Fruit fly (Drosophila melanogaster) S2 (cell line): ENCODE data around the gene CG2983.

Experiments
- CG8478 ChIP-seq: fragments of >200 bp; optimal IDR thresholded peaks from 2 replicates; lab custom pipeline; 2018
- CTCF ChIP-seq, 2 experiments: fragments of >200 bp; optimal IDR thresholded peaks; 2 replicates each; lab custom pipeline; 2018

Gene CG2983

DNA sequence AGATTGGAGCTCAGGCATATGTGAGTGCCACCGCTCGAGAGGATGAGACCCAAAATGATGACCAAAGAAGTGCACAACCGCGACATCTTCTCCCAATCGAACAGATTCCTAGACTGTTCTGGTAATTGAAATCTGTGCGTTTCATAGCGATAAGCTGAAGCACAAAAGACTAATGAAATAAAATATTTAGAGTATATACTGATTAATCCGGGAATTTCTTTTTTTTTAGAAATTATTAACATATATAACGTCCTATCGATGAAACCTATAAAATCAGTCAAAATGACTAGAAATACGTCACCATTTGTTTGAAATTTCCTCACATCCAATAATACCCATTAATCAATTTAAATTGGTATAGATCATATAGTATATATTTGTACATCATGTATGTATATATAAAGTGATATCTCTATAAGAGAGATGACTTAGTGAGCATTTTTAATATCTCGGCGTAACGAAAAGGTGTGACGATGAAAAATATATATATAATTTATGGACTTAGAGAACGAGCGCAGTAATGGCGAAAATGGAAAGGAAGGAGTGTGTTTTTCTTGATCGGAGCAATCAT lies at the start of gene CG2983, which contains the start of gene CG3117:
TSS of gene CG2983 (plus strand) at position 521 of the 571 bp plus-strand sequence.
TSS of gene CG3117 (minus strand) at position 101 of the 571 bp plus-strand sequence.
- no peak for TF ChIP-seq CTCF (optimal IDR thresholded peaks at IDR 0.05; lab: Kevin White, UChicago)
- TF ChIP-seq CG8478 (lab: Kevin White, UChicago), result no peak

DNA sequence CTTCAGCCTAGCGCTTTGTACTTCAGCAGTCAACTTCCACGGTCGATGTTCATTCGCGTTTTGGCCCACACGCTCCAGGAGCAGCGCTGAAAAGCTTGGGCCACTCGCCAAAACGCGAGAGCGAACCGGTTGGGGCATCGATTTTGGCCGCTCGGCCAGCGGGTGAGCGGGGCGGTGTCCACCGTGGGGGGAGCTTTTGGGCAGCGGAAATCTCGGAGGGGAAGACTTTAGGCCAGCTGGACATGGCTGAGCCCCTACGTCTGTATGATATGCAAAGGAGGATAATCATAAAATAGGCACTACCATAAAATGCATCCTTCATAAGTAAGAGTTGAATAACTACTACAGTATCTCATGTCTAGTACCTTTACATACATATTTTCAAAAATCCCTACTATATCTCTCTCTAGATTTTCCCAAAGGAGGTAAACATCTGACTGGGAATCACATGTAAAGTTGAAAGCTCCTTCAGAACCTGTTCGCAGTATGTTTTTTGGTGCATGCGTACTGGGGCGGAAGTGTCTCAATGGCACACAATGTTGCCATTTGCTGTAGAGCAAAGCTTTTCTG lies 47.4 kb upstream of the CG2983 start, which contains the start of gene Syt1:
TSS of gene Syt1 (minus strand) at position 71 of the 570 bp plus-strand sequence.
- TF ChIP-seq CG8478 (lab: Kevin White, UChicago), result no peak
- no peak for TF ChIP-seq CTCF (optimal IDR thresholded peaks at IDR 0.05; lab: Kevin White, UChicago)

DNA sequence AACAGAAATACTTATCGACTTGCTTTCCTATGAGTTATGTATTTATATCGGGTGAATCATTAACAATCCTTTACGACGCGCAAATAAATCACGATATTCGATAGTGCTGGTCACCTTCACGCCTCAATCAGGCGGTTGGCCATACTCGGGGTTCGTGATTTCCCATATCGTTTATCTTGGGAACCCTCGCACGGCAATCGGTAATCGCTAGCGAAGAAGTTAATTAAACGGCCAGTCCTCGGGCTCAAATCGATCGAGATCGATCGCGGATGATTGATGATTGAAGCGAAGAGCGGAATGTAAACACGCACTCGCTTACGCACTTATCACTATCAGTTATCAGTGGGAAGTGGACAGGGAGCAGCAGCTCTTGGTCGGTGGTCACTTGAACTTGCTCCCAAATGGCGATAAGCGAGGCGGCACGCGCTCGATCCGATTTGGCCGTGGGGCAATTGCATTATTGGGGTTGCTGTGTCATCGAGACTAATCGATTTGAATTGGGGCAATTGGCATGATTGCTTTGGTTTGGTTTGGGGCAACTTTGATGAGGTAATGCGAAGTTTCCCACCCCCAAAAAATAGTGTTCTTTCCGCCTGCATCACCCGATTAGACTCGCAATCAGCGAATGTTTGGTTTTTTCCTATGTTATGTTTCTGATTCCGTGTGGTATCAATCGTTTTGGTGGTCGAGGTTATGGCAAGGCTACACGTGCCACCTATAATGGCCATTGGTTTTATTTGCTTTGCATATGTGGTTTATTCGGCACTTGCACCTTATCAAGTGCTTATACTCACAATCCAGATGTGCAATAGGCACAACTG lies 46.3 kb upstream of the CG2983 start:
- TF ChIP-seq CG8478 (lab: Kevin White, UChicago) (no peak), CTCF (optimal IDR thresholded peaks at IDR 0.05; lab: Kevin White, UChicago) (no peak)

DNA sequence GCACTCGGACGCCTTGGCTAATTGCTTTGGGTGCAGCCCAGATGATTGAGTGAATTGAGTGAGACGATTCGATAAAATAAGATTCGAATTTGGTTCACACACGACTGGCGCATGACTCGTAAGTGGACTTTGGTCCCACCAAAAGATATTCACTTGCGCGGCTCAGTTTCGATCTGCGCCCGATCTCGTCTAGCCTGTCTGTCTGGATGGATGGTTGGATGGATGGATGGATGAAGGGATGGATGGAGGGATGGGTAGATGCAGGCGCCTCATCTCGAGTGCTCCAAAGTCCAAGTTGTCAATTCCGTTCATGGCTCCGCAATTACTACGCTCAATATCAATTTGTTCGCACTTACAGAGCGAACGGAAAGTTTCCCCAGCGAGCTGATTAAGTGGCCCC lies 44.9 kb upstream of the CG2983 start:
- TF ChIP-seq CTCF (optimal IDR thresholded peaks at IDR 0.05; lab: Kevin White, UChicago) (no peak), CG8478 (lab: Kevin White, UChicago) (no peak)

DNA sequence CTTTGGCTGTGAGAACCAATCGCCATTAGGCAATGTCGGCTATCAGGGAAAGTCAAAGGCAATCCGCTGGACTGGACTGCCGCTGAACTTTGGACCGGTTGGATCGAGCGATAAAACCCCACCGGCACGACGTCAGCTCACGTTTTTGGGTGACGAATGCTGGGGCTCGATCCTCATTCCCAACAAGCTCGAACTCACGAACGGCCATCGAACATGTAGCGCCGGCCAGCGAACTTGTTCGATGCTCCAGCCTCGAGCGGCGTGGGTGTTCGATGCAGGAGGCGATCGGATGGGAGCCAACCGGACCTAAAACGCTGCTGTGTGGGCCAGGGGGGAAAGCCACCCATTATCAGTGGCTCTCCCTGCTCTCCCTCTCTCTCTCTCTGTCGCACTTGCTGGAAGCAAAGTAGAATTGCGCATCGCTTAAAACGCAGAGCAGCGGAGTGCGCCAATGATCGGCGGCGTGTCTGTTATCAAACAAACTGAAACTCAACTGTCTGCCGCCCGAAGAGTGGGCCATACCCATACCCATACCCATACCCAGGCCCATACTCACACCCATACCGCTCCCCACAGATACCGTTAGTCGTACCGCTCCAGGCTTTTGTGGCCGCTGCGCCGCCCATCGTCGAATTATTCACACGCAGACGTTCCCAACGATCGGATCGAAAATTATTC lies 42.7 kb upstream of the CG2983 start, which contains the start of gene daw:
TSS of gene daw (plus strand) at position 628 of the 678 bp plus-strand sequence.
- TF ChIP-seq CTCF (optimal IDR thresholded peaks at IDR 0.05; lab: Kevin White, UChicago), result no peak
- no peak for TF ChIP-seq CG8478 (lab: Kevin White, UChicago)

DNA sequence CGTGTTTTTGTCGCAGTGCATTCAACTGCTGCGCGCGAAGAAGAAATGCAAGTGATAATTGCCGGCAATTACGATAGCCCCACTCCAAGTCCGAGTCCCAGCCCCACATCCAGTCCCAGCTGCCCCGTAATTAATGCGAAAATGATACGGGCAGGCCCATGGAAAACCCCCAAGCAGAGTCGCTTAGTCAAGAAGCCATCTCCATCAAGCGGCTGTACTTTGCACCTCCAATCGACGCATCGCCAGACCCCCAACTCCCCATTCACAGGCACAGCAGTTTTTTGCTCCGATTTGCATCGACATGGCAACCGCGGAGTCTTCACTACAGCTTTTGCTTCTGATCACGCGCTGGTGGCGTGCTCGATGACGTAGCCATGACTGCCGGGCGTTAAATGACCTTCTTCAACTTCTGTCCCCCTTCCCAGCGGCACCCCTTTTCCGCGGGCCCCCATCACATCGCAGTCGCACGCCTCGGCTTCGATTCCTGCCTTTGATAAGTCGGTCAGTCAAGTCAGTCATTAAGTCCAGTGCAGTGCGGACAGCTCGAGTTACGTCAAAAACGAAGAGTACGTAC lies 41.2 kb upstream of the CG2983 start:
- TF ChIP-seq CTCF (optimal IDR thresholded peaks at IDR 0.05; lab: Kevin White, UChicago) (no peak), CG8478 (lab: Kevin White, UChicago) (no peak)

DNA sequence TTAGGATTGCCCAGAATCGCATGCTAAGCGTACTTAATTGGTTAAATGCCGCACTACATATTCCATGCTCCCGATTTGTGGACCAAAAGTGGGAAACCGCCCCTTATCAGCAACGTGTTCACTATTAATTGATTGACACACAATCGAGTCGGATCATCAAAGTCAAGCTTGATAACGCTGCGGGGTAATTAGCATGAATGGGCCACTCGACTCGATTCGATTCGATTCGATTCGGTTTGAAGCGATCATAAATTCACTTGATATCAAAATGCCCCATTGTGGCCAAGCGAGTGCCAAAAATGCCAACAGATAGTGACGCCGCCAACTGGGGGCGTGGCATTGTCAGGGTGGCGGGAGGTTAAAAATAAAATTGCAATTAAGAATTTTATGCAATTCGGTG lies 39.8 kb upstream of the CG2983 start:
- no peak for TF ChIP-seq CG8478 (lab: Kevin White, UChicago)
- TF ChIP-seq CTCF (optimal IDR thresholded peaks at IDR 0.05; lab: Kevin White, UChicago), result no peak

DNA sequence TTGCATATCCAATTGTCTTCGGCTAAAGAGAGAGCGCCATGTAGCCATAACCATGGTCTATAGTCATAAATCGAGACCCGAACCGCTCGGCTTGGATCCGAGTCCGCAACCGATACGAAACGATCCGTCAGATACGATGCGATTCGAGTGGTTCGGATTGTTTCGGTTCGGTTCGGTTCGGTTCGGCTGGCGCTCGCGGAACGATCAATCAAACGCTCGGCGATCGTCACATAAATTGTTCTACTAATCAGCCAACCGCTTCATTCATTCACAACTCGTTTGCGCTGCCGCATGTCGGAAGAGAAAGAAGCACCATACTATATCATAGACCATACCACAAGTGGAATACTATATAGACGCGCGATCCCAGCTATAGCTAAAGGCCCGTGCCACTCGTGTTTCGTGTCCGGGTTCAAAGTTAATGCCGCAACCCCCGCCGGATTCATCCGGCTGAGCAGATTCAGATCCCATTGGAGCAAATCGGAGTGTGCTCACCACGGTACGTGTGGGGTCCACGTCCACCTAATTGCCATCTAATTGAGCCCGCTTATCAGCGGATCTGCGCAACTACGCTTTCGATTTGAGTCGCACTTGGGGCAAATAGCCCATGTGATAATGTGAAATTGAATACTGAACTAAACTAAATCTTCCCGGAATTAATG lies 39.3 kb upstream of the CG2983 start:
- TF ChIP-seq CTCF (optimal IDR thresholded peaks at IDR 0.05; lab: Kevin White, UChicago), result no peak
- TF ChIP-seq CG8478 (lab: Kevin White, UChicago), result no peak

DNA sequence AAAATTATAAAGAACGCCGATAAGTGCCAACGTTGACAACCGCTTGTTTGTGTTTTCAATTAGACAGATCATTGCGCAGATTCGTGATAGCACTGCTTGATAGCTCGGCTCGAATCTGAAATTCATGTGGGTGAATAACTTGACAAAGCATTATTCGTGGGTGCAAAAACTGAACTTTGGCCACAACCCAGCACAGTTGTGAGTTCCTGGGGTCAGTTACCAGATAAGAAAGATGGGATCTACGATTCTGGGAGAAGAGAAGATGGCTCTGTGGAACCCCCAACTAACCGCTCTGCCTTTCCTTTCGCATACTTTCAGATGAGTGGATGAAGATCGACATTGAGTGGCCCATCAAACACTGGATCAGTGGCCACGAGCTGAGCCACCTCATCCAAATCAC lies 36.6 kb upstream of the CG2983 start:
- TF ChIP-seq CTCF (optimal IDR thresholded peaks at IDR 0.05; lab: Kevin White, UChicago) (no peak), CG8478 (lab: Kevin White, UChicago) (no peak)

DNA sequence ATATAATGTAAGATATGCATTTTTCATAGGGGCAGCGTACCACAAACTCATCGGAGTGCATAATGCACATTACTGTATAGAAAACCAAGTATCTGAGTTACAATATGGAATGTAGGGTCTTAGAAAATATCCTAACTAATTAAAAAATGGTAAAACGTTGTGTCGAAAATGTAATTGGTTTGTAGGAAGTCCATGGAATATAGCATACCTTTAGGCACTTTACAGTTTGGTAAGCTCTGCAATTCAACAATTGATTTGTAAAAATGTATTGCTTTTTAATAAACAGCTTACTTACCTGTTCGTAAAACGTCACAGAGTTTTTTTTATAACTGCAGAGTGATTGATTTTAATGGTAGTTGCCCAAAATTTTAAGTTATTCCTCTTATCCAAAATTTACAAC lies 35.3 kb upstream of the CG2983 start, which contains the start of gene CG2964:
TSS of gene CG2964 (plus strand) at position 301 of the 400 bp plus-strand sequence.
- TF ChIP-seq CTCF (optimal IDR thresholded peaks at IDR 0.05; lab: Kevin White, UChicago) (no peak), CG8478 (lab: Kevin White, UChicago) (no peak)

DNA sequence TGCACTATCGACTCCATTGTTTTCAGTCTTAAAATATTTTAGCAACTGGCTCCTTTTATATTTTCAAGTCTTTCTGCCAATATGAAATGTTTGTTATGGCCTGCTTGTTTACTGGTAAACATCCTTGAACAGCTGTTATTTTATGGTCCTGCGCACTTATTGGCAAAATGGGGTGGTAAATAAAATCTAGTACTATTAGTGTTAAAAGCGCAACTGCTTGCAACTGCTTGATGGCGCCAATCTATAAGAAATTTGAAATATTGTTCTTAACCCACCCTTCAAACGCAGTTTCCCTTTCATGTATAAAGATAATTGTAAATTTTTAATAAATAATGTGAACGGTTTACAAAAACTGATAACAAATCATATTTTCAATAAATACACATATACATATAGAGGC lies 31.8 kb upstream of the CG2983 start, which contains the start of gene G6P:
TSS of gene G6P (minus strand) at position 88 of the 400 bp plus-strand sequence.
- TF ChIP-seq CTCF (optimal IDR thresholded peaks at IDR 0.05; lab: Kevin White, UChicago) (no peak), CG8478 (lab: Kevin White, UChicago) (no peak)

DNA sequence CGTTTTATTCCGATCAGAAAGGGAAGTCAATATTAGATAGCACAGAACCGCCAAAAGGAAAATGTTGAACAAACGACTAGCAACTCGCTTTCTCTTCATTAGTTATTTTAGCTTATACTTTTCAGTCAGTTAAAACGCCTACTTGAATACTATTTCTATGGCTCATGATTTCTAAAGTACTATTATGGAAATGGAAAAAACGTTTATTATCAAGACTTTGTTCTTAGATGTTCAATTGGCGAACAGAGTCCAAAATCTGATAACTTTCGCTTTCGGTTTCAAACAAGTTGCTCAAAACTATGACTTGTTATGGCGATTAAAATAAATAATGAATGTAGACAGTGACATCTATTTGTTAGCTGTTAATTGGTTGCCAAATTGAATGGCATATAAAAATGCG lies 22.0 kb upstream of the CG2983 start, which contains the start of gene CG3123:
TSS of gene CG3123 (minus strand) at position 101 of the 400 bp plus-strand sequence.
- no peak for TF ChIP-seq CG8478 (lab: Kevin White, UChicago)
- no peak for TF ChIP-seq CTCF (optimal IDR thresholded peaks at IDR 0.05; lab: Kevin White, UChicago)

DNA sequence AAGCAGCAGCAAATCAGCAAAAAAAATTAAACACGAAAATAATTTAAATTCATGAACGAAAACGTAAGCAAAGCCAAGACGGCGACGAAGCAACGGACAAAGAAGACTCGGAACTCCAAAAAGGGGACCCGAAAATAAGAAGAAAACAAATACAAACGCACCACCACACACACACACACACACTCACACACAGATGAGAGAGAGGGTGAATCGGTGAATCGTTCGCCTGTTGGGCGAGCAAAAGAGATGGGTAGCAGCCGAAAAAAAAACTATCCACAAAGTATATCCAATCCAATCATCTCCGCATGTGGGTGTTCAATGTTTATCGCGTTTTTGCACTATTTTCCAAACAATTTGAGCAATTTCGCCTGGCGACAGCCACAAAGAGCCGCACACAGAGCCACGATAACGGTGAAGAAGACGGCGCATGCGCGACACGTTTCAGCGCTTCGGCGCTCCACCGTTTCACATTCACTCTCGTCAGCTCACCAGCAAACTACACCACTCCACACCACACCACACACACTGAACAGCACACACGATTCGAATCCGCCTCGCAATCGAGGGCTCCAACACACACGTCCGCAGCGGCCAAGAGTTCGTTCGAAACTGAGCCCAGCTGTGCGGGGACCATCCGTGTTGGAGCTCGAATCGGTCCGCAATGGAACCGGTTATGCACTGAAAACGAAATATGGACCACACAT lies 17.6 kb upstream of the CG2983 start, which contains the start of gene Duox:
TSS of gene Duox (minus strand) at position 612 of the 704 bp plus-strand sequence.
- TF ChIP-seq CG8478 (lab: Kevin White, UChicago) (no peak), CTCF (optimal IDR thresholded peaks at IDR 0.05; lab: Kevin White, UChicago) (no peak)
